Fruit fly (Drosophila melanogaster) whole organism, adult: ENCODE data around the gene Adk1.

Experiments
- CG11617 ChIP-seq: fragments of 200-800 bp; sonication (Bioruptor generic); optimal IDR thresholded peaks from 2 replicates; lab custom pipeline; 2017; ENCODE audit warnings: mild to moderate bottlenecking, missing biosample characterization, missing genetic modification reagents, missing genetic modification characterization
- CG33017 ChIP-seq: fragments of 200-800 bp; sonication (Bioruptor generic); optimal IDR thresholded peaks from 2 replicates; lab custom pipeline; 2018; ENCODE audit warnings: missing biosample characterization, mild to moderate bottlenecking, missing genetic modification characterization, moderate library complexity
- Clk ChIP-seq: fragments of 200-800 bp; sonication (Bioruptor generic); optimal IDR thresholded peaks from 2 replicates; lab custom pipeline; 2017; ENCODE audit warnings: missing biosample characterization, missing genetic modification characterization
- Hr96 ChIP-seq: fragments of 200-800 bp; sonication (Bioruptor generic); optimal IDR thresholded peaks from 2 replicates; lab custom pipeline; 2016; ENCODE audit warnings: missing biosample characterization, missing genetic modification characterization
- Mnt ChIP-seq: fragments of 200-800 bp; sonication (Bioruptor generic); optimal IDR thresholded peaks from 2 replicates; lab custom pipeline; 2016; ENCODE audit warnings: missing biosample characterization, mild to moderate bottlenecking, missing genetic modification characterization
- bab1 ChIP-seq: fragments of 200-800 bp; sonication (Bioruptor generic); optimal IDR thresholded peaks from 3 replicates; lab custom pipeline; 2019; ENCODE audit warnings: missing biosample characterization, mild to moderate bottlenecking, missing genetic modification characterization, moderate library complexity
- cic ChIP-seq: fragments of 200-800 bp; sonication (Bioruptor generic); optimal IDR thresholded peaks from 2 replicates; lab custom pipeline; 2017; ENCODE audit warnings: missing biosample characterization, mild to moderate bottlenecking, missing genetic modification characterization, moderate library complexity

dm6 chr3R:12158495-12158894, 39.2 kb upstream of the Adk1 start, which contains the start of gene dpr15:
- no peak for TF ChIP-seq cic (GFP tag; lab: Kevin White, UChicago)
- TF ChIP-seq Clk (GFP tag; lab: Kevin White, UChicago), result no peak
- TF ChIP-seq CG33017 (tag; lab: Kevin White, UChicago), result no peak
- TF ChIP-seq CG11617, result no peak
- no peak for TF ChIP-seq Hr96 (GFP tag; lab: Kevin White, UChicago)
- TF ChIP-seq Mnt (GFP tag; lab: Kevin White, UChicago), result no peak
- TF ChIP-seq bab1 (GFP tag; lab: Kevin White, UChicago), result no peak
